Fruit fly (Drosophila melanogaster): Measurements from ENCODE around the gene Rsph3.

- TF ChIP-seq CG8301 (tag; optimal IDR thresholded peaks at IDR 0.05) (no peak), CG14655 (GFP tag; optimal IDR thresholded peaks at IDR 0.05) (no peak), Pif1A (GFP tag; optimal IDR thresholded peaks at IDR 0.05) (no peak)
Observed at dm6 chr3L:6792617-6793016, 29.6 kb upstream of the Rsph3 start.

Measured in whole organism, pupa.